Fruit fly (Drosophila melanogaster) whole organism, wandering third instar larva: ENCODE data around the gene CG14100.

ENCODE experiments used
- CG9705 ChIP-seq: fragments of 200-800 bp; sonication (Bioruptor generic); optimal IDR thresholded peaks from 2 replicates; lab custom pipeline; 2018; ENCODE audit warnings: missing biosample characterization, mild to moderate bottlenecking, missing genetic modification characterization
- CrebA ChIP-seq: fragments of 200-800 bp; sonication (Bioruptor generic); optimal IDR thresholded peaks from 2 replicates; lab custom pipeline; 2016; ENCODE audit warnings: missing biosample characterization, mild to moderate bottlenecking, missing genetic modification characterization, borderline replicate concordance
- Dfd ChIP-seq: fragments of >200 bp; optimal IDR thresholded peaks from 2 replicates; lab custom pipeline; 2017; ENCODE audit warnings: missing biosample characterization, missing genetic modification characterization
- Dif ChIP-seq: fragments of 200-275, 200-300 bp; sonication (Bioruptor generic); optimal IDR thresholded peaks from 2 replicates; lab custom pipeline; 2018; ENCODE audit warnings: missing biosample characterization, missing genetic modification characterization; ENCODE audit not compliant: partially characterized antibody
- GATAd ChIP-seq: sonication (Bioruptor generic); optimal IDR thresholded peaks from 2 replicates; lab custom pipeline; 2016; ENCODE audit warnings: missing biosample characterization, missing genetic modification characterization
- HLH106 ChIP-seq: fragments of 200-800 bp; optimal IDR thresholded peaks from 3 replicates; lab custom pipeline; 2019; ENCODE audit warnings: missing biosample characterization, mild to moderate bottlenecking, missing genetic modification characterization, moderate library complexity
- Hnf4 ChIP-seq: fragments of 200-800 bp; sonication (Bioruptor generic); optimal IDR thresholded peaks from 2 replicates; lab custom pipeline; 2016; ENCODE audit warnings: missing biosample characterization, mild to moderate bottlenecking, missing genetic modification characterization
- Hr78 ChIP-seq: fragments of >200 bp; optimal IDR thresholded peaks from 2 replicates; lab custom pipeline; 2017; ENCODE audit warnings: missing biosample characterization, missing genetic modification characterization
- Hr83 ChIP-seq: fragments of 200-300 bp; sonication (Bioruptor generic); optimal IDR thresholded peaks from 2 replicates; lab custom pipeline; 2016; ENCODE audit warnings: missing biosample characterization, mild to moderate bottlenecking, missing genetic modification characterization, moderate library complexity; ENCODE audit not compliant: poor library complexity, severe bottlenecking
- Jra ChIP-seq: sonication (Bioruptor generic); optimal IDR thresholded peaks from 2 replicates; lab custom pipeline; 2016; ENCODE audit warnings: missing biosample characterization, missing genetic modification characterization
- Mio ChIP-seq: sonication (Bioruptor generic); optimal IDR thresholded peaks from 2 replicates; lab custom pipeline; 2016; ENCODE audit warnings: missing biosample characterization, missing genetic modification characterization
- Myc ChIP-seq: fragments of >200 bp; optimal IDR thresholded peaks from 2 replicates; lab custom pipeline; 2017
- N ChIP-seq: fragments of >200 bp; optimal IDR thresholded peaks from 2 replicates; lab custom pipeline; 2018; ENCODE audit warnings: missing biosample characterization, missing external identifiers, missing genetic modification characterization
- OdsH ChIP-seq: fragments of 200-800 bp; sonication (Bioruptor generic); optimal IDR thresholded peaks from 2 replicates; lab custom pipeline; 2016; ENCODE audit warnings: missing biosample characterization, mild to moderate bottlenecking, missing genetic modification characterization
- Rel ChIP-seq, 2 experiments: fragments of 200-800 bp; sonication (Bioruptor generic) in 1 of 2; optimal IDR thresholded peaks; 2 replicates in 1 of 2; 3 replicates in 1 of 2; lab custom pipeline; 2016 to 2019; ENCODE audit warnings: mild to moderate bottlenecking in 2 of 2, missing biosample characterization in 2 of 2, missing genetic modification characterization in 2 of 2, moderate library complexity in 1 of 2
- Sp1 ChIP-seq: fragments of 200-800 bp; sonication (Bioruptor generic); optimal IDR thresholded peaks from 3 replicates; lab custom pipeline; 2019; ENCODE audit warnings: missing biosample characterization, mild to moderate bottlenecking, missing genetic modification characterization, moderate library complexity
- Vsx2 ChIP-seq: fragments of 200-300, 225-300 bp; sonication (Bioruptor generic); optimal IDR thresholded peaks from 2 replicates; lab custom pipeline; 2018; ENCODE audit warnings: missing biosample characterization, missing genetic modification characterization; ENCODE audit not compliant: partially characterized antibody
- br ChIP-seq: fragments of 200-800 bp; sonication (Bioruptor generic); optimal IDR thresholded peaks from 2 replicates; lab custom pipeline; 2016; ENCODE audit warnings: missing biosample characterization, missing genetic modification characterization
- brk ChIP-seq: fragments of 200-800 bp; sonication (Bioruptor generic); optimal IDR thresholded peaks from 2 replicates; lab custom pipeline; 2016; ENCODE audit warnings: missing biosample characterization, mild to moderate bottlenecking, missing genetic modification characterization
- dl ChIP-seq, 2 experiments: fragments of 175-275, 200-275 bp in 1 of 2; fragments of 200-275 bp in 1 of 2; sonication (Bioruptor generic); optimal IDR thresholded peaks; lab custom pipeline; 2018; ENCODE audit warnings: mild to moderate bottlenecking in 2 of 2, missing biosample characterization in 2 of 2, missing genetic modification characterization in 2 of 2, moderate library complexity in 2 of 2; ENCODE audit not compliant: partially characterized antibody in 2 of 2, insufficient read depth in 1 of 2
- dmrt93B ChIP-seq: fragments of 200-800 bp; sonication (Bioruptor generic); optimal IDR thresholded peaks from 2 replicates; lab custom pipeline; 2018; ENCODE audit warnings: missing biosample characterization, mild to moderate bottlenecking, missing genetic modification characterization
- dsf ChIP-seq: sonication (Bioruptor generic); optimal IDR thresholded peaks from 2 replicates; lab custom pipeline; 2016; ENCODE audit warnings: missing biosample characterization, missing genetic modification characterization, borderline replicate concordance
- ey ChIP-seq: fragments of 200-800 bp; sonication (Bioruptor generic); optimal IDR thresholded peaks from 2 replicates; lab custom pipeline; 2016; ENCODE audit warnings: missing biosample characterization, missing genetic modification characterization
- foxo ChIP-seq, 2 experiments: fragments of 200-800 bp; sonication (Bioruptor generic); optimal IDR thresholded peaks; 2 replicates in 1 of 2; 3 replicates in 1 of 2; lab custom pipeline; 2016 to 2017; ENCODE audit warnings: missing biosample characterization in 2 of 2, missing genetic modification characterization in 2 of 2
- fru ChIP-seq: fragments of 200-800 bp; sonication (Bioruptor generic); optimal IDR thresholded peaks from 3 replicates; lab custom pipeline; 2016; ENCODE audit warnings: missing biosample characterization, mild to moderate bottlenecking, missing genetic modification characterization
- h ChIP-seq: fragments of 200-800 bp; sonication (Bioruptor generic); optimal IDR thresholded peaks from 3 replicates; lab custom pipeline; 2016; ENCODE audit warnings: missing biosample characterization, mild to moderate bottlenecking, missing genetic modification characterization
- jim ChIP-seq: fragments of 175-275, 200-325 bp; sonication (Bioruptor generic); optimal IDR thresholded peaks from 2 replicates; lab custom pipeline; 2016; ENCODE audit warnings: missing biosample characterization, mild to moderate bottlenecking, missing genetic modification characterization
- lola ChIP-seq: fragments of >200 bp; optimal IDR thresholded peaks from 2 replicates; lab custom pipeline; 2017; ENCODE audit warnings: missing biosample characterization, missing genetic modification characterization
- pan ChIP-seq: fragments of >200 bp; optimal IDR thresholded peaks from 2 replicates; lab custom pipeline; 2017
- psq ChIP-seq: fragments of 200-800 bp; sonication (Bioruptor generic); optimal IDR thresholded peaks from 3 replicates; lab custom pipeline; 2017; ENCODE audit warnings: missing biosample characterization, mild to moderate bottlenecking, missing genetic modification characterization, moderate library complexity
- rgr ChIP-seq: fragments of 200-800 bp; sonication (Bioruptor generic); optimal IDR thresholded peaks from 3 replicates; lab custom pipeline; 2016; ENCODE audit warnings: missing biosample characterization, mild to moderate bottlenecking, missing genetic modification characterization
- sage ChIP-seq: fragments of 200-800 bp; sonication (Bioruptor generic); optimal IDR thresholded peaks from 2 replicates; lab custom pipeline; 2016; ENCODE audit warnings: missing biosample characterization, mild to moderate bottlenecking, missing genetic modification characterization
- sv ChIP-seq: fragments of 200-800 bp; sonication (Bioruptor generic); optimal IDR thresholded peaks from 3 replicates; lab custom pipeline; 2016; ENCODE audit warnings: missing biosample characterization, missing genetic modification characterization
- tai ChIP-seq: sonication (Bioruptor generic); optimal IDR thresholded peaks from 2 replicates; lab custom pipeline; 2016; ENCODE audit warnings: missing biosample characterization, missing genetic modification characterization
- usp ChIP-seq: fragments of >200 bp; optimal IDR thresholded peaks from 2 replicates; lab custom pipeline; 2017; ENCODE audit warnings: missing biosample characterization, missing genetic modification characterization
- woc ChIP-seq: sonication (Bioruptor generic); optimal IDR thresholded peaks from 2 replicates; lab custom pipeline; 2016; ENCODE audit warnings: missing biosample characterization, mild to moderate bottlenecking, missing genetic modification characterization

CG14100 gene

dm6 chr3L:19557996-19558375 is 32.3 kb downstream of the CG14100 start:
- no peak for TF ChIP-seq GATAd (GFP tag; lab: Kevin White, UChicago)
- TF ChIP-seq ey (GFP tag; lab: Kevin White, UChicago): no peak
- no peak for TF ChIP-seq Vsx2 (GFP tag; lab: Kevin White, UChicago)
- no peak for TF ChIP-seq dmrt93B (GFP tag; lab: Kevin White, UChicago)
- TF ChIP-seq dl (GFP tag; optimal IDR thresholded peaks at IDR 0.05; lab: Kevin White, UChicago; ENCODE audit: insufficient read depth in 1 of 2, partially characterized antibody in 2 of 2): no peak
- TF ChIP-seq sv: no peak
- TF ChIP-seq Hr83 (GFP tag; lab: Kevin White, UChicago): peak; percentile 1
- no peak for TF ChIP-seq rgr
- peak; percentile 35 for TF ChIP-seq sage (GFP tag; lab: Kevin White, UChicago)
- TF ChIP-seq fru (GFP tag; lab: Kevin White, UChicago): peak; percentile 49
- TF ChIP-seq Dfd: no peak
- peak; percentile 39 for TF ChIP-seq Dif
- no peak for TF ChIP-seq lola
- peak; percentile 27 for TF ChIP-seq Jra
- no peak for TF ChIP-seq Hnf4 (GFP tag; lab: Kevin White, UChicago)
- TF ChIP-seq psq (GFP tag; lab: Kevin White, UChicago): peak; percentile 0
- TF ChIP-seq usp: no peak
- no peak for TF ChIP-seq tai (GFP tag; lab: Kevin White, UChicago)
- no peak for TF ChIP-seq h (GFP tag; lab: Kevin White, UChicago)
- peak; percentile 17 for TF ChIP-seq woc (GFP tag; lab: Kevin White, UChicago)
- no peak for TF ChIP-seq foxo (GFP tag; optimal IDR thresholded peaks at IDR 0.05; lab: Kevin White, UChicago)
- TF ChIP-seq CG9705: no peak

- TF ChIP-seq lola (no peak), tai (GFP tag; lab: Kevin White, UChicago) (peak; percentile 19), CG9705 (no peak), Jra (no peak), GATAd (GFP tag; lab: Kevin White, UChicago) (no peak), dsf (GFP tag; lab: Kevin White, UChicago) (no peak), Mio (GFP tag; lab: Kevin White, UChicago) (no peak), woc (GFP tag; lab: Kevin White, UChicago) (peak; percentile 6), rgr (peak; percentile 30), br (GFP tag; lab: Kevin White, UChicago) (no peak), foxo (GFP tag; optimal IDR thresholded peaks at IDR 0.05; lab: Kevin White, UChicago) (peak in 1 of 2 experiments; percentile 74), CrebA (peak; percentile 59), dl (GFP tag; optimal IDR thresholded peaks at IDR 0.05; lab: Kevin White, UChicago; ENCODE audit: insufficient read depth in 1 of 2, partially characterized antibody in 2 of 2) (no peak), Myc (lab: Kevin White, UChicago) (no peak), sv (no peak), Rel (GFP tag; optimal IDR thresholded peaks at IDR 0.05; lab: Kevin White, UChicago) (peak; percentile 34), Rel (tag; optimal IDR thresholded peaks at IDR 0.05; lab: Kevin White, UChicago) (peak; percentile 67), OdsH (GFP tag; lab: Kevin White, UChicago) (peak; percentile 51), Vsx2 (GFP tag; lab: Kevin White, UChicago) (no peak), fru (GFP tag; lab: Kevin White, UChicago) (no peak), brk (GFP tag; lab: Kevin White, UChicago) (no peak), usp (no peak), N (GFP tag; lab: Kevin White, UChicago) (no peak), sage (GFP tag; lab: Kevin White, UChicago) (no peak), jim (GFP tag; lab: Kevin White, UChicago) (no peak), psq (GFP tag; lab: Kevin White, UChicago) (peak; percentile 58), Hr78 (GFP tag; lab: Kevin White, UChicago) (no peak), ey (GFP tag; lab: Kevin White, UChicago) (no peak), h (GFP tag; lab: Kevin White, UChicago) (no peak), dmrt93B (GFP tag; lab: Kevin White, UChicago) (peak; percentile 67), pan (lab: Kevin White, UChicago) (no peak), Hr83 (GFP tag; lab: Kevin White, UChicago) (no peak), Hnf4 (GFP tag; lab: Kevin White, UChicago) (no peak), Sp1 (GFP tag; lab: Kevin White, UChicago) (peak; percentile 88), Dfd (no peak), HLH106 (tag; lab: Kevin White, UChicago) (peak; percentile 82)
Observed at dm6 chr3L:19557197-19557995, 32.9 kb downstream of the CG14100 start.
